Worm (Caenorhabditis elegans): ENCODE data around the gene F25B5.6.
A peak's percentile ranks its signal among the peaks of the same experiment; 100 is the strongest.

- TF ChIP-seq nhr-11 (tag; optimal IDR thresholded peaks at IDR 0.05) = no peak
- no peak for TF ChIP-seq tbx-2 (tag; optimal IDR thresholded peaks at IDR 0.05)
- TF ChIP-seq isw-1 (GFP tag; IDR thresholded peaks at IDR 0.05) = no peak
- no peak for TF ChIP-seq mdl-1 (tag; optimal IDR thresholded peaks at IDR 0.05)
- TF ChIP-seq snu-23 (GFP tag; optimal IDR thresholded peaks at IDR 0.05) = peak; percentile 27
Measured at ce11 chrIII:5943368-5944180, 5.0 kb downstream of the F25B5.6 start.
